Fruit fly (Drosophila melanogaster): Measurements from ENCODE around the gene Ets96B.

- no peak for TF ChIP-seq Sin3A (optimal IDR thresholded peaks at IDR 0.05)
- TF ChIP-seq insv (optimal IDR thresholded peaks at IDR 0.05): no peak
- no peak for TF ChIP-seq Myc (optimal IDR thresholded peaks at IDR 0.05)
Measured at dm6 chr3R:24773016-24773415, 14.8 kb upstream of the Ets96B start.
